Worm (Caenorhabditis elegans): ENCODE data around the gene T01G1.2.

DNA sequence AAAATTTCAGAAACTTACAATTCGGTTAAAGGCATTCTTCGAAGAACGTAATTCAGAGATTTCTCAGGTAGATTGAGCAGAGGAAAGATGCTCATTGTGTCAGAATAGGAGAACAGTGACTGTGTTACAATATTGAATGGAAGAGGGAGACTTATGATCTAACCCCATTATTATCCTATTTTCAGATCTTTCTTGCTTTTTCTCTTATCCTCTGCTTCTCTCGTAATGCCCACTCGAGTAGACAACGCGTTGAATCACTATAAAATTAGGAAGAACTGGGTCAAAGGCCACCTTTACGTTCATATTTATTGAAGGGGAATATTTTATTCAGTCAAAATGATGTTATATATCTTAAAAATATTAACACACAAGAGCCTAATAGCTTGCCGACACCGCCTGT, 25.0 kb downstream of the T01G1.2 start, which contains the start of gene fbxb-76:
- TF ChIP-seq D1046.2 (GFP tag; IDR thresholded peaks at IDR 0.05), result no peak
- TF ChIP-seq lir-3 (tag; optimal IDR thresholded peaks at IDR 0.05), result no peak
- TF ChIP-seq pqm-1 (tag; optimal IDR thresholded peaks at IDR 0.05), result no peak

Measured in whole organism, L4 larva.